Fruit fly (Drosophila melanogaster): ENCODE data around the gene CG34353.

dm6 chr3R:27919385-27919789 lies 13.7 kb upstream of the CG34353 start, which contains the start of gene Boh1:
- no peak for TF ChIP-seq psq (optimal IDR thresholded peaks at IDR 0.05)
- no peak for TF ChIP-seq usp (GFP tag; optimal IDR thresholded peaks at IDR 0.05)

Data from whole organism.